Worm (Caenorhabditis elegans): ENCODE results near the gene xbx-6.

DNA sequence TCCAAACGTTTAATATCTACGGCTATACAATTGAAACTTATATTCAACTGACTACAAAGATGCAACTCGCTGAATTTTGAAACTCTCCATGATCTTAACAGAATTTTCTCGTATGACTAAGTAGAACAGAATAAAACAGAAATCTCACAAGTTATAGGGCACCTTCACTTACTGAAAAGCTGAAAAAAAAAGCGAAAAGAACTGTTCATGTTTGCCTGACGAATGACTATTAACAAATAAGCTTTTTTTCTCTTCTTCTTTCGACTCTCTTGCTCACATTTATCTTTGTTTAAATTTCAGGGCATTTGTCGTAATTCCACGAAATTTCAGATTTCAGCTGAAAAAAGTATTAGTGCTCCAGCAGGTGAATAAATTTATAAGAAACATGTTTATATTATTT lies at the start of gene xbx-6:
- TF ChIP-seq snpc-4 (GFP tag; optimal IDR thresholded peaks at IDR 0.05) (no peak), snpc-4 (tag; optimal IDR thresholded peaks at IDR 0.05) (no peak), nfya-1 (tag; optimal IDR thresholded peaks at IDR 0.05; ENCODE audit: borderline replicate concordance, insufficient read depth) (no peak), rec-8 (tag; optimal IDR thresholded peaks at IDR 0.05) (no peak), ceh-40 (GFP tag; IDR thresholded peaks at IDR 0.05) (no peak), sea-2 (GFP tag; IDR thresholded peaks at IDR 0.05) (no peak), aptf-3 (GFP tag; IDR thresholded peaks at IDR 0.05) (no peak), T26A5.8 (tag; optimal IDR thresholded peaks at IDR 0.05) (no peak), nhr-179 (tag; optimal IDR thresholded peaks at IDR 0.05) (no peak), pbrm-1 (GFP tag; IDR thresholded peaks at IDR 0.05) (no peak), ets-4 (GFP tag; optimal IDR thresholded peaks at IDR 0.05) (no peak), snpc-1.3 (tag; optimal IDR thresholded peaks at IDR 0.05; ENCODE audit: insufficient read depth) (no peak), unc-62 (GFP tag; optimal IDR thresholded peaks at IDR 0.05) (no peak), ceh-58 (GFP tag; IDR thresholded peaks at IDR 0.05) (no peak), nhr-90 (tag; optimal IDR thresholded peaks at IDR 0.05) (no peak)
